Fruit fly (Drosophila melanogaster) whole organism, adult: ENCODE data around the gene CG33490.
A peak's percentile ranks its signal among the peaks of the same experiment; 100 is the strongest.

ENCODE experiments used
- CG11617 ChIP-seq: fragments of 200-800 bp; sonication (Bioruptor generic); optimal IDR thresholded peaks from 2 replicates; lab custom pipeline; 2017; ENCODE audit warnings: mild to moderate bottlenecking, missing biosample characterization, missing genetic modification reagents, missing genetic modification characterization
- CG12768 ChIP-seq: fragments of 200-800 bp; sonication (Bioruptor generic); optimal IDR thresholded peaks from 2 replicates; lab custom pipeline; 2017; ENCODE audit warnings: missing biosample characterization, missing genetic modification characterization, mild to moderate bottlenecking, moderate library complexity, missing genetic modification reagents
- CG14711 ChIP-seq: fragments of 200-800 bp; sonication (Bioruptor generic); optimal IDR thresholded peaks from 2 replicates; lab custom pipeline; 2018; ENCODE audit warnings: missing biosample characterization, mild to moderate bottlenecking, missing genetic modification characterization, moderate library complexity
- CG1620 ChIP-seq: fragments of 200-800 bp; sonication (Bioruptor generic); optimal IDR thresholded peaks from 2 replicates; lab custom pipeline; 2016; ENCODE audit warnings: missing biosample characterization, missing genetic modification characterization
- CG33017 ChIP-seq: fragments of 200-800 bp; sonication (Bioruptor generic); optimal IDR thresholded peaks from 2 replicates; lab custom pipeline; 2018; ENCODE audit warnings: missing biosample characterization, mild to moderate bottlenecking, missing genetic modification characterization, moderate library complexity
- CG5204 ChIP-seq: fragments of 200-800 bp; sonication (Bioruptor generic); optimal IDR thresholded peaks from 2 replicates; lab custom pipeline; 2016; ENCODE audit warnings: missing biosample characterization, missing genetic modification characterization
- CG7045 ChIP-seq: fragments of 200-800 bp; sonication (Bioruptor generic); optimal IDR thresholded peaks from 2 replicates; lab custom pipeline; 2017; ENCODE audit warnings: missing biosample characterization, mild to moderate bottlenecking, missing genetic modification characterization
- CG7101 ChIP-seq: fragments of 200-800 bp; sonication (Bioruptor generic); optimal IDR thresholded peaks from 2 replicates; lab custom pipeline; 2018; ENCODE audit warnings: missing biosample characterization, mild to moderate bottlenecking, missing genetic modification characterization, moderate library complexity
- Clk ChIP-seq: fragments of 200-800 bp; sonication (Bioruptor generic); optimal IDR thresholded peaks from 2 replicates; lab custom pipeline; 2017; ENCODE audit warnings: missing biosample characterization, missing genetic modification characterization
- Crg-1 ChIP-seq: fragments of 200-800 bp; sonication (Bioruptor generic); optimal IDR thresholded peaks from 2 replicates; lab custom pipeline; 2016; ENCODE audit warnings: missing biosample characterization, missing genetic modification characterization
- Hr96 ChIP-seq: fragments of 200-800 bp; sonication (Bioruptor generic); optimal IDR thresholded peaks from 2 replicates; lab custom pipeline; 2016; ENCODE audit warnings: missing biosample characterization, missing genetic modification characterization
- Mnt ChIP-seq: fragments of 200-800 bp; sonication (Bioruptor generic); optimal IDR thresholded peaks from 2 replicates; lab custom pipeline; 2016; ENCODE audit warnings: missing biosample characterization, mild to moderate bottlenecking, missing genetic modification characterization
- bab1 ChIP-seq: fragments of 200-800 bp; sonication (Bioruptor generic); optimal IDR thresholded peaks from 3 replicates; lab custom pipeline; 2019; ENCODE audit warnings: missing biosample characterization, mild to moderate bottlenecking, missing genetic modification characterization, moderate library complexity
- cic ChIP-seq: fragments of 200-800 bp; sonication (Bioruptor generic); optimal IDR thresholded peaks from 2 replicates; lab custom pipeline; 2017; ENCODE audit warnings: missing biosample characterization, mild to moderate bottlenecking, missing genetic modification characterization, moderate library complexity
- cnc ChIP-seq, 2 experiments: fragments of >200 bp; optimal IDR thresholded peaks; 2 replicates each; lab custom pipeline; 2017
- kay ChIP-seq: fragments of 200-800 bp; sonication (Bioruptor generic); peaks from one replicate; lab custom pipeline; 2016; ENCODE audit warnings: missing biosample characterization, missing genetic modification characterization, borderline replicate concordance
- ovo ChIP-seq: fragments of 200-800 bp; sonication (Bioruptor generic); optimal IDR thresholded peaks from 2 replicates; lab custom pipeline; 2016; ENCODE audit warnings: missing biosample characterization, missing genetic modification characterization
- pad ChIP-seq: fragments of 200-800 bp; sonication (Bioruptor generic); optimal IDR thresholded peaks from 3 replicates; lab custom pipeline; 2017; ENCODE audit warnings: missing biosample characterization, missing genetic modification characterization, mild to moderate bottlenecking, moderate library complexity, missing genetic modification reagents
- tj ChIP-seq: fragments of 200-800 bp; sonication (Bioruptor generic); optimal IDR thresholded peaks from 3 replicates; lab custom pipeline; 2017; ENCODE audit warnings: missing biosample characterization, mild to moderate bottlenecking, missing genetic modification characterization, moderate library complexity
- toe ChIP-seq: fragments of 200-800 bp; sonication (Bioruptor generic); optimal IDR thresholded peaks from 2 replicates; lab custom pipeline; 2016; ENCODE audit warnings: missing biosample characterization, missing genetic modification characterization

CG33490 gene

dm6 chr3L:11609153-11609809 is 34.8 kb upstream of the CG33490 start, which contains the start of gene Duba:
Gene Duba, minus strand, starts transcription at chr3L:11609465.
- no peak for TF ChIP-seq bab1 (GFP tag; lab: Kevin White, UChicago)
- peak; percentile 23 for TF ChIP-seq CG5204 (GFP tag; lab: Kevin White, UChicago)
- no peak for TF ChIP-seq CG11617
- peak; percentile 44 for TF ChIP-seq Mnt
- no peak for TF ChIP-seq cic
- TF ChIP-seq Crg-1 = no peak
- TF ChIP-seq Hr96 (GFP tag; lab: Kevin White, UChicago) = no peak
- TF ChIP-seq toe (GFP tag; lab: Kevin White, UChicago) = no peak

dm6 chr3L:11604227-11604626 is 29.8 kb upstream of the CG33490 start:
- TF ChIP-seq CG7045 (GFP tag; lab: Kevin White, UChicago) = no peak
- TF ChIP-seq CG33017 (tag; lab: Kevin White, UChicago) = no peak
- no peak for TF ChIP-seq CG12768
- TF ChIP-seq pad (GFP tag; lab: Kevin White, UChicago) = no peak
- TF ChIP-seq cnc (optimal IDR thresholded peaks at IDR 0.05; lab: Kevin White, UChicago) = no peak
- no peak for TF ChIP-seq CG7101 (tag; lab: Kevin White, UChicago)
- no peak for TF ChIP-seq Clk
- no peak for TF ChIP-seq CG5204 (GFP tag; lab: Kevin White, UChicago)
- no peak for TF ChIP-seq tj (GFP tag; lab: Kevin White, UChicago)
- no peak for TF ChIP-seq CG14711 (tag; lab: Kevin White, UChicago)

- TF ChIP-seq CG11617 (no peak), Hr96 (GFP tag; lab: Kevin White, UChicago) (no peak), Crg-1 (no peak), ovo (GFP tag; lab: Kevin White, UChicago) (no peak), kay (GFP tag; lab: Kevin White, UChicago) (no peak), cnc (optimal IDR thresholded peaks at IDR 0.05; lab: Kevin White, UChicago) (no peak), CG33017 (tag; lab: Kevin White, UChicago) (no peak), bab1 (GFP tag; lab: Kevin White, UChicago) (no peak), tj (GFP tag; lab: Kevin White, UChicago) (no peak), Mnt (no peak), CG5204 (GFP tag; lab: Kevin White, UChicago) (no peak)
These were observed 27.6 kb upstream of the CG33490 start for dm6 chr3L:11602040-11602439.

DNA sequence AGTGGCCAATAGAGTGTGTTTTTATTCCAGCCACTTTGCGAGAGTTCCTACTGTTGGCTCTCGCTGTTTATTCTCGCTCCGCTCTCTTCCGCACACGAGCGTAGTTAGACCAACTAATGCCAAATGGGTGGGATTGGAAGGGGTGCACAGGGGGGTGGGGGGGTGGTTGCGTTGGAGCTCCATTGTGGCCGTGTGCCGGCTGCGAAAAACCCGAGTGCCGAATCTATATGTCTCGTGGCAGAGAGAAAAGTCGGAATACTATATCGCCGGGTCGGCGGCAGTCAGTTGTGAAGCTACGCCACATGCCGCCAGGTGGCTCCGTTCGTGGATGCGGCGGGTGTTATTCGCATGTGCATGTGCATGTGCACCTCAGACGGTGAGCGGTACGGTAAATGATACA is 26.7 kb upstream of the CG33490 start:
- no peak for TF ChIP-seq kay (GFP tag; lab: Kevin White, UChicago)
- TF ChIP-seq Mnt = peak; percentile 6

- TF ChIP-seq toe (GFP tag; lab: Kevin White, UChicago) = no peak
- no peak for TF ChIP-seq ovo (GFP tag; lab: Kevin White, UChicago)
- no peak for TF ChIP-seq pad (GFP tag; lab: Kevin White, UChicago)
- TF ChIP-seq CG14711 (tag; lab: Kevin White, UChicago) = no peak
- TF ChIP-seq bab1 (GFP tag; lab: Kevin White, UChicago) = no peak
- no peak for TF ChIP-seq cic
These were observed 25.5 kb upstream of the CG33490 start, which contains the start of the genes CG14137 and CG46394 for dm6 chr3L:11599965-11600420. Gene CG14137, minus strand, starts transcription at chr3L:11600065. Gene CG46394, plus strand, starts transcription at chr3L:11600370.

- peak; percentile 48 for TF ChIP-seq CG33017 (tag; lab: Kevin White, UChicago)
- no peak for TF ChIP-seq cnc (optimal IDR thresholded peaks at IDR 0.05; lab: Kevin White, UChicago)
- peak; percentile 0 for TF ChIP-seq CG7101 (tag; lab: Kevin White, UChicago)
- TF ChIP-seq CG11617 = peak; percentile 33
- no peak for TF ChIP-seq Mnt
- TF ChIP-seq Crg-1 = no peak
- TF ChIP-seq CG1620 (GFP tag; lab: Kevin White, UChicago) = no peak
- TF ChIP-seq CG7045 (GFP tag; lab: Kevin White, UChicago) = peak; percentile 64
- TF ChIP-seq bab1 (GFP tag; lab: Kevin White, UChicago) = no peak
- TF ChIP-seq cic = no peak
- TF ChIP-seq ovo (GFP tag; lab: Kevin White, UChicago) = no peak
- TF ChIP-seq CG14711 (tag; lab: Kevin White, UChicago) = no peak
- TF ChIP-seq kay (GFP tag; lab: Kevin White, UChicago) = no peak
- no peak for TF ChIP-seq CG12768
- TF ChIP-seq toe (GFP tag; lab: Kevin White, UChicago) = no peak
- TF ChIP-seq Hr96 (GFP tag; lab: Kevin White, UChicago) = no peak
- TF ChIP-seq Clk = no peak
- TF ChIP-seq tj (GFP tag; lab: Kevin White, UChicago) = peak; percentile 5
- peak; percentile 14 for TF ChIP-seq CG5204 (GFP tag; lab: Kevin White, UChicago)
- no peak for TF ChIP-seq pad (GFP tag; lab: Kevin White, UChicago)
These were observed 24.8 kb upstream of the CG33490 start for dm6 chr3L:11599255-11599654.
